Worm (Caenorhabditis elegans): Measurements from ENCODE around the gene C10G8.8.

DNA sequence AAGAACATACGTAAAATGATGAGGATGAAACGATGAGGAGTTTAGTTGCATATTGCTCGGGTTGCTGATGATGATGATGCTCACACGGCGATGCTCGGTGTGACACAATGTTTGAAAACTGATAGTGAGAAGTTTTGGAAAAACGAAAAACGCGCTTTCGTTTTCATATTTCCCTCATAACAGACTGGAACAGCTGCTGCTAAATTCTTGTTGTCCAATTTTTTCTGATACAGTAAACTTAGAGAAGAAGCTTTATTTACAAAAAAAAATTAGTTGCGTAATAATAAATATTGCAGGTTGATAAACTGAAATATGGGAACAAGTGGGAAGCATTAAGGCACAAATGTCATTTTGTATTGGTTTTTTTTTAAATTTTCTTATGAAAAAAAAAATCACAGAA lies 3.6 kb downstream of the C10G8.8 start, which contains the start of gene ceh-33:
- TF ChIP-seq madf-10 (tag; optimal IDR thresholded peaks at IDR 0.05): no peak
- no peak for TF ChIP-seq ZK185.1 (tag; optimal IDR thresholded peaks at IDR 0.05; ENCODE audit: poor library complexity, severe bottlenecking)
- no peak for TF ChIP-seq snpc-4 (GFP tag; optimal IDR thresholded peaks at IDR 0.05)
- no peak for TF ChIP-seq snpc-4 (tag; optimal IDR thresholded peaks at IDR 0.05)
- no peak for TF ChIP-seq mxl-1 (tag; optimal IDR thresholded peaks at IDR 0.05)
- no peak for TF ChIP-seq rcor-1 (GFP tag; IDR thresholded peaks at IDR 0.05)
- TF ChIP-seq nfya-1 (tag; optimal IDR thresholded peaks at IDR 0.05; ENCODE audit: borderline replicate concordance, insufficient read depth): no peak
- TF ChIP-seq unc-130 (GFP tag; optimal IDR thresholded peaks at IDR 0.05): no peak
- TF ChIP-seq ama-1 (optimal IDR thresholded peaks at IDR 0.05): no peak
- no peak for TF ChIP-seq ama-1 (GFP tag; optimal IDR thresholded peaks at IDR 0.05)
- TF ChIP-seq lin-26 (GFP tag; IDR thresholded peaks at IDR 0.05): no peak

All from whole organism, young adult.